Worm (Caenorhabditis elegans) whole organism, early embryonic: ENCODE measurements around the gene F18C5.10.

Experiments
- F13C5.2 ChIP-seq: sonication (generic microtip); optimal IDR thresholded peaks from 2 replicates; lab custom pipeline; 2017; ENCODE audit warnings: mild to moderate bottlenecking, missing genetic modification characterization, inconsistent platforms, missing compliant biosample characterization
- flt-1 ChIP-seq: fragments of 200-800 bp; sonication (Bioruptor generic); IDR thresholded peaks from 2 replicates; pipeline ENCODE4 v1.3.6; 2022; ENCODE audit warnings: missing genetic modification characterization, missing compliant biosample characterization
- tra-4 ChIP-seq: sonication (generic microtip); optimal IDR thresholded peaks from 2 replicates; lab custom pipeline; 2017; ENCODE audit warnings: missing genetic modification characterization, missing compliant biosample characterization

- TF ChIP-seq tra-4 (no peak), flt-1 (GFP tag; lab: Robert Waterston, UW) (no peak), F13C5.2 (no peak)
Observed at ce11 chrII:6531527-6531926, 29.7 kb downstream of the F18C5.10 start, which contains the start of gene abch-1.
